Fruit fly (Drosophila melanogaster): Measurements from ENCODE around the gene CG4455.

DNA sequence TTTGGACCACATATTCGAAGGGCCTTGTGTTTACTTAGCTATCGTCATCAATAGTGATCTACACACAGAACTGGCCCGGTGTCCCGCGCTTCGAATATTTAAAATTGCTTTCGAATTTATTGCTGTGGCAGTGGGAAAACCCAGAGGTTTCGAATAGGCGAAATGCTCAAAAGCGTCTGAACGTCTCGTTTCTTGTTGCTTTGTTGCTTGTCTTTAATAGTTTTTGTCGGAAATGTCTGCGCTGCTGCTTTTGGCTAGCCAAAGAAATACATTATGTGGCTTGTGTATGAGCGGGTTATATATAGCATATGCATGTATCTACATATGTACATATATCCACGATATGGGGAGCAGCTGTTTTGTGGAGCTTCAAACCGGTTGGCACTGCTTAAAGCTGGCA lies 31.5 kb upstream of the CG4455 start:
- TF ChIP-seq CTCF (optimal IDR thresholded peaks at IDR 0.05) (no peak), CG8478 (optimal IDR thresholded peaks at IDR 0.05) (no peak)
